Worm (Caenorhabditis elegans): ENCODE results near the gene siah-1.

The siah-1 gene

DNA sequence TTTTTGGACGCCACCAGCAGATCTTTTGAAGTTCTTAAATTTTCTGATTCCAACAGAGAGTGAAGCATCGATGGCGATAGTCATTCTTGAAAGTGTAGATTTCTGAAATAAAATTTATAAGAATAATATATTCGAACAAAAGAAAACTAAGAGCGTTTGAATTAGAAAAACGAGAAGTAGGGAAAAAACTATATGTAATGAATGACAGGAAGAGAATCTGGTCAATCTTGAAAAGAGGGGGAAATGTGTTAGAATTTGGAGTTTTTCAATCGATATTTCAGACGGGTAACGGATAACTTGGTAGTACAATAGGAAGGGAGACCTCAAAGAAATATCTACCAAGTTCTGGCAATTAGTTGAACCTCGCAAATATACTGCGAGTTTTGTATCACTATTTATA lies 43.3 kb upstream of the siah-1 start, which contains the start of gene Y37E11AL.9:
TSS of gene Y37E11AL.9 (minus strand) at position 101 of the 400 bp plus-strand sequence.
- TF ChIP-seq ceh-16 (tag; optimal IDR thresholded peaks at IDR 0.05) (no peak), nhr-25 (tag; optimal IDR thresholded peaks at IDR 0.05) (no peak), R02D3.7 (tag; optimal IDR thresholded peaks at IDR 0.05) (no peak), ceh-82 (tag; optimal IDR thresholded peaks at IDR 0.05) (no peak), lsy-2 (tag; optimal IDR thresholded peaks at IDR 0.05) (no peak), sma-9 (GFP tag; optimal IDR thresholded peaks at IDR 0.05) (no peak), sma-9 (tag; optimal IDR thresholded peaks at IDR 0.05) (no peak), ztf-4 (tag; optimal IDR thresholded peaks at IDR 0.05) (no peak), C34F6.9 (tag; optimal IDR thresholded peaks at IDR 0.05) (no peak), sma-3 (GFP tag; optimal IDR thresholded peaks at IDR 0.05) (no peak), nhr-6 (tag; optimal IDR thresholded peaks at IDR 0.05) (no peak), peb-1 (tag; optimal IDR thresholded peaks at IDR 0.05) (no peak), mab-5 (tag; optimal IDR thresholded peaks at IDR 0.05) (no peak), sem-4 (tag; optimal IDR thresholded peaks at IDR 0.05) (no peak), crh-2 (tag; optimal IDR thresholded peaks at IDR 0.05) (no peak), nhr-10 (tag; optimal IDR thresholded peaks at IDR 0.05) (no peak), alr-1 (tag; optimal IDR thresholded peaks at IDR 0.05) (no peak), elt-1 (tag; optimal IDR thresholded peaks at IDR 0.05) (no peak)

DNA sequence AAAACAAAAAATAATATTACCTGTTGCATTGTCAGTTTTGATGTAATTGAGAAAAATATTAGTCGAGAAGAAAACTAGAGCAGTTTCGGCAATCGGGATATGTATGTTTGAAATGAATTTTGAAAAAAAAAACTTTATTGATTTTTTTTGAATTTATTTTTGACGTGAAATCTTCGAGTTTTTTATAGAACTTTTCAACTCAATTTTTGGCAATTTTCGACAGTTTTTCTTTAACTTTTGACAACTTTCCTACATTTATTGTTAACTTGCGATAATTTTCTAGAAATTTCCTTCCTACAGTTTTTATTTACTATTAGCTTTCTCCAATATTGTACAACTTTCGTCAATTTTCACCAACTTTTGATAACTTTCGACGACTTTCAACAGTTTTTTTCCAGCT lies 42.0 kb upstream of the siah-1 start, which contains the start of gene Y37E11AL.12:
TSS of gene Y37E11AL.12 (minus strand) at position 101 of the 400 bp plus-strand sequence.
- TF ChIP-seq ceh-16 (tag; optimal IDR thresholded peaks at IDR 0.05), result no peak
- TF ChIP-seq lin-39 (tag; optimal IDR thresholded peaks at IDR 0.05), result no peak
- TF ChIP-seq nhr-21 (tag; optimal IDR thresholded peaks at IDR 0.05), result no peak
- TF ChIP-seq F13H6.1 (tag; optimal IDR thresholded peaks at IDR 0.05), result no peak
- no peak for TF ChIP-seq lin-13 (GFP tag; optimal IDR thresholded peaks at IDR 0.05)
- TF ChIP-seq aly-2 (tag; optimal IDR thresholded peaks at IDR 0.05), result no peak
- no peak for TF ChIP-seq lsy-2 (tag; optimal IDR thresholded peaks at IDR 0.05)
- no peak for TF ChIP-seq peb-1 (tag; optimal IDR thresholded peaks at IDR 0.05)
- TF ChIP-seq nhr-129 (tag; optimal IDR thresholded peaks at IDR 0.05), result no peak
- no peak for TF ChIP-seq snpc-4 (tag; optimal IDR thresholded peaks at IDR 0.05)
- no peak for TF ChIP-seq unc-55 (GFP tag; optimal IDR thresholded peaks at IDR 0.05)
- no peak for TF ChIP-seq nhr-23 (tag; optimal IDR thresholded peaks at IDR 0.05)
- no peak for TF ChIP-seq ztf-11 (tag; optimal IDR thresholded peaks at IDR 0.05)
- TF ChIP-seq ztf-1 (GFP tag; conservative IDR thresholded peaks at IDR 0.05), result no peak
- no peak for TF ChIP-seq C34F6.9 (tag; optimal IDR thresholded peaks at IDR 0.05)
- TF ChIP-seq gmeb-1 (tag; optimal IDR thresholded peaks at IDR 0.05), result no peak
- no peak for TF ChIP-seq sma-3 (GFP tag; optimal IDR thresholded peaks at IDR 0.05)
- no peak for TF ChIP-seq nhr-25 (tag; optimal IDR thresholded peaks at IDR 0.05)
- no peak for TF ChIP-seq dmd-4 (tag; optimal IDR thresholded peaks at IDR 0.05)
- TF ChIP-seq egl-27 (tag; optimal IDR thresholded peaks at IDR 0.05), result no peak

DNA sequence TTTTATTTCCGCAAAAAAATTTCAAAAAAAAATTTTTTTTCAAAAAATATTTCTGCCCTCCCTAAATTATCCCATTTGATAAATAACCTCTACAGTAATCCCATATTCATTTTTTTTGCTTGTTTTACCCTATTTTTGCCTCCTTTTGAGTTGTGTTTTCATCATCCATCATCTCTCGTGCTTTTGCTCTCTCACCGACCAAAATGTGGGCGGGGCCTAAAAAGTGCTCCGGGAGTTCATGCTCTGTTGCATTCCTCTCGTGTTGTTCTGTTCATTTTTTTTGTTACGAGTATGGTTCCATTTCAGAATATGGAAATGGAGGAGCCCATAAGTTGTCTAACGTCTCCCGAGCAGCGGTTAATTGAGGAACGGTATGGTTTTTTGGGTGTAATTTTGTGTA lies 34.6 kb upstream of the siah-1 start, which contains the start of gene Y37E11AL.1:
TSS of gene Y37E11AL.1 (plus strand) at position 301 of the 400 bp plus-strand sequence.
- TF ChIP-seq nhr-77 (tag; optimal IDR thresholded peaks at IDR 0.05) (no peak), nhr-23 (tag; optimal IDR thresholded peaks at IDR 0.05) (no peak), elt-1 (tag; optimal IDR thresholded peaks at IDR 0.05) (no peak), ceh-82 (tag; optimal IDR thresholded peaks at IDR 0.05) (no peak), unc-39 (tag; optimal IDR thresholded peaks at IDR 0.05) (no peak), blmp-1 (tag; optimal IDR thresholded peaks at IDR 0.05; ENCODE audit: insufficient read depth) (no peak), gmeb-1 (tag; optimal IDR thresholded peaks at IDR 0.05) (no peak), sma-9 (GFP tag; optimal IDR thresholded peaks at IDR 0.05) (no peak), sma-9 (tag; optimal IDR thresholded peaks at IDR 0.05) (no peak)

DNA sequence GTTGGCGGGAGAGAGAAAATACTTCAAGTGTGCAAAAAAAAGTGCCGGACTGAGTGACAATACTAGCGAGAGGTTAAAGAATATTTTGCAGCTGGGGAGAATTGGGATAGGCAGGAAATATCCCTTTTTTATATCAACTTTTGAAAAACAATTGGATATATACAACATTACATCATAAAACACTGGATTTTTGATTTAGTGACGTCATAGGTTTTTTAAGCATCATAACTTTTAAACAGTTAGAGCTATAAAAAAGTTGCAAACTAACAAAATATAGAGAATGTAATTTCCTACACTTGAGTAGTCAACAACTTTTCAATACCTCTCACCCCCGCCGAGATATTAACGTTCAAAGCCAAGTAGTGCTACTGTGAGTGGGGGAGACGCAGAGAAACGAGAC lies 33.1 kb upstream of the siah-1 start:
- TF ChIP-seq nhr-23 (tag; optimal IDR thresholded peaks at IDR 0.05) (no peak), blmp-1 (tag; optimal IDR thresholded peaks at IDR 0.05; ENCODE audit: insufficient read depth) (no peak), sem-4 (tag; optimal IDR thresholded peaks at IDR 0.05) (no peak), ceh-82 (tag; optimal IDR thresholded peaks at IDR 0.05) (no peak), alr-1 (tag; optimal IDR thresholded peaks at IDR 0.05) (no peak), nhr-10 (tag; optimal IDR thresholded peaks at IDR 0.05) (no peak), unc-62 (GFP tag; optimal IDR thresholded peaks at IDR 0.05) (no peak), ztf-11 (tag; optimal IDR thresholded peaks at IDR 0.05) (no peak)

Data from whole organism, L2 larva.